Worm (Caenorhabditis elegans): Measurements from ENCODE around the gene C41G6.12.

Gene C41G6.12

ce11 chrV:15186259-15186927 lies 21.2 kb downstream of the C41G6.12 start, which contains the start of gene Y75B12B.3:
Gene Y75B12B.3, minus strand, starts transcription at chrV:15186279.
- TF ChIP-seq nhr-19 (GFP tag; conservative IDR thresholded peaks at IDR 0.05) = no peak
- peak; percentile 26 for TF ChIP-seq pax-3 (tag; optimal IDR thresholded peaks at IDR 0.05)
- TF ChIP-seq ceh-90 (tag; optimal IDR thresholded peaks at IDR 0.05) = no peak
- no peak for TF ChIP-seq ceh-63 (GFP tag; optimal IDR thresholded peaks at IDR 0.05)
- TF ChIP-seq sox-4 (tag; optimal IDR thresholded peaks at IDR 0.05) = no peak
- TF ChIP-seq mdl-1 (tag; optimal IDR thresholded peaks at IDR 0.05) = no peak
- no peak for TF ChIP-seq xbp-1 (tag; optimal IDR thresholded peaks at IDR 0.05)
- no peak for TF ChIP-seq snpc-4 (tag; optimal IDR thresholded peaks at IDR 0.05)
- TF ChIP-seq egl-13 (tag; optimal IDR thresholded peaks at IDR 0.05) = no peak
- no peak for TF ChIP-seq fkh-10 (GFP tag; optimal IDR thresholded peaks at IDR 0.05)
- no peak for TF ChIP-seq zag-1 (tag; optimal IDR thresholded peaks at IDR 0.05)
- TF ChIP-seq nhr-85 (tag) = peak; percentile 51
- no peak for TF ChIP-seq sup-37 (GFP tag; optimal IDR thresholded peaks at IDR 0.05)
- TF ChIP-seq unc-30 (tag; optimal IDR thresholded peaks at IDR 0.05) = no peak
- no peak for TF ChIP-seq nhr-28 (tag; optimal IDR thresholded peaks at IDR 0.05)
- TF ChIP-seq grh-1 (GFP tag; IDR thresholded peaks at IDR 0.05) = 0 out of 2 replicates have a peak, but pooled peaks have one; percentile 15
- TF ChIP-seq ets-5 (GFP tag; IDR thresholded peaks at IDR 0.05) = no peak
- TF ChIP-seq efl-1 (optimal IDR thresholded peaks at IDR 0.05) = no peak
- peak in 1 of 2 experiments; percentile 58 for TF ChIP-seq efl-1 (GFP tag; optimal IDR thresholded peaks at IDR 0.05 in 1 of 2)
- TF ChIP-seq nhr-237 (tag; optimal IDR thresholded peaks at IDR 0.05) = no peak
- TF ChIP-seq nhr-77 (tag; optimal IDR thresholded peaks at IDR 0.05) = no peak
- TF ChIP-seq ztf-4 (tag; optimal IDR thresholded peaks at IDR 0.05) = no peak
- TF ChIP-seq ama-1 (optimal IDR thresholded peaks at IDR 0.05) = peak; percentile 93
- TF ChIP-seq hlh-4 (tag; optimal IDR thresholded peaks at IDR 0.05) = no peak
- TF ChIP-seq blmp-1 (tag; optimal IDR thresholded peaks at IDR 0.05) = no peak
- peak; percentile 48 for TF ChIP-seq aly-2 (tag; optimal IDR thresholded peaks at IDR 0.05)
- no peak for TF ChIP-seq lin-14 (GFP tag; optimal IDR thresholded peaks at IDR 0.05)
- no peak for TF ChIP-seq unc-62 (GFP tag; optimal IDR thresholded peaks at IDR 0.05)
- TF ChIP-seq irx-1 (tag; optimal IDR thresholded peaks at IDR 0.05) = no peak
- no peak for TF ChIP-seq ceh-88 (GFP tag; IDR thresholded peaks at IDR 0.05)

- TF ChIP-seq rnt-1 (tag; optimal IDR thresholded peaks at IDR 0.05) = no peak
- no peak for TF ChIP-seq efl-1 (optimal IDR thresholded peaks at IDR 0.05)
- TF ChIP-seq efl-1 (GFP tag; optimal IDR thresholded peaks at IDR 0.05 in 1 of 2) = peak in 1 of 2 experiments; percentile 90
- no peak for TF ChIP-seq nhr-47 (tag; optimal IDR thresholded peaks at IDR 0.05)
These were observed 23.2 kb downstream of the C41G6.12 start, which contains the start of gene Y75B12B.1 for ce11 chrV:15184097-15185040. Gene Y75B12B.1, plus strand, starts transcription at chrV:15184699.

ce11 chrV:15182407-15182806 lies 25.2 kb downstream of the C41G6.12 start, which contains the start of gene fbxa-84:
Gene fbxa-84, plus strand, starts transcription at chrV:15182440.
- no peak for TF ChIP-seq vab-15 (tag; optimal IDR thresholded peaks at IDR 0.05)
- TF ChIP-seq ztf-4 (tag; optimal IDR thresholded peaks at IDR 0.05) = no peak
- TF ChIP-seq isw-1 (GFP tag; IDR thresholded peaks at IDR 0.05) = no peak
- no peak for TF ChIP-seq C16A3.4 (tag; optimal IDR thresholded peaks at IDR 0.05)
- TF ChIP-seq efl-1 (optimal IDR thresholded peaks at IDR 0.05) = no peak
- TF ChIP-seq efl-1 (GFP tag; optimal IDR thresholded peaks at IDR 0.05 in 1 of 2) = peak in 1 of 2 experiments; percentile 83
- TF ChIP-seq fkh-8 (tag; optimal IDR thresholded peaks at IDR 0.05) = no peak
- no peak for TF ChIP-seq nhr-20 (tag; optimal IDR thresholded peaks at IDR 0.05)
- TF ChIP-seq elt-2 (tag; optimal IDR thresholded peaks at IDR 0.05) = peak; percentile 5
- TF ChIP-seq pax-3 (tag; optimal IDR thresholded peaks at IDR 0.05) = no peak

All from whole organism, L1 larva.